Worm (Caenorhabditis elegans): Measurements from ENCODE around the gene C45G9.12.

ce11 chrIII:5030629-5031028, 40.8 kb downstream of the C45G9.12 start, which contains the start of gene klp-6:
- TF ChIP-seq ama-1 (optimal IDR thresholded peaks at IDR 0.05), result no peak
- no peak for TF ChIP-seq ets-7 (tag; optimal IDR thresholded peaks at IDR 0.05)
- TF ChIP-seq B0310.2 (tag; optimal IDR thresholded peaks at IDR 0.05), result no peak
- no peak for TF ChIP-seq aly-1 (tag; optimal IDR thresholded peaks at IDR 0.05)
- no peak for TF ChIP-seq tbx-37 (GFP tag; conservative IDR thresholded peaks at IDR 0.05)
- no peak for TF ChIP-seq hmbx-1 (tag; optimal IDR thresholded peaks at IDR 0.05)
- TF ChIP-seq ceh-13 (GFP tag; optimal IDR thresholded peaks at IDR 0.05), result no peak
- no peak for TF ChIP-seq tra-4 (tag; optimal IDR thresholded peaks at IDR 0.05)
- no peak for TF ChIP-seq flt-1 (GFP tag; IDR thresholded peaks at IDR 0.05)
- TF ChIP-seq sea-1 (GFP tag; conservative IDR thresholded peaks at IDR 0.05), result no peak
- TF ChIP-seq pes-1 (GFP tag; IDR thresholded peaks at IDR 0.05), result no peak
- TF ChIP-seq ceh-36 (tag; optimal IDR thresholded peaks at IDR 0.05), result no peak
- no peak for TF ChIP-seq scrt-1 (GFP tag; IDR thresholded peaks at IDR 0.05)
- no peak for TF ChIP-seq hmg-4 (GFP tag; optimal IDR thresholded peaks at IDR 0.05)

Data from whole organism, early embryonic.